Worm (Caenorhabditis elegans) whole organism, L4/young adult: ENCODE data around the gene C04F5.8.

ENCODE experiments used
- dao-5 ChIP-seq: sonication (generic microtip); optimal IDR thresholded peaks from 2 replicates; lab custom pipeline; 2016; ENCODE audit warnings: missing genotype, missing genetic modification characterization, moderate library complexity, missing compliant biosample characterization
- him-1 ChIP-seq: sonication (generic microtip); optimal IDR thresholded peaks from 2 replicates; lab custom pipeline; 2016; ENCODE audit warnings: missing genotype, missing genetic modification reagents, missing genetic modification characterization, missing compliant biosample characterization

ce11 chrV:5080853-5081338 lies 32.7 kb downstream of the C04F5.8 start, which contains the start of gene Y58A7A.3:
- TF ChIP-seq him-1, result no peak
- no peak for TF ChIP-seq dao-5
